Worm (Caenorhabditis elegans) whole organism, L3 larva: ENCODE results near the gene rpl-11.2.

Experiments used
- ceh-16 ChIP-seq: sonication (generic microtip); optimal IDR thresholded peaks from 2 replicates; lab custom pipeline; 2017; ENCODE audit warnings: missing biosample characterization, missing genetic modification characterization
- elt-3 ChIP-seq, 3 experiments: fragments of 150-350 bp in 1 of 3; sonication (generic microtip) in 2 of 3; optimal IDR thresholded peaks; 2 replicates in 2 of 3; 4 replicates in 1 of 3; lab custom pipeline; 2014 to 2017; ENCODE audit warnings: missing biosample characterization in 3 of 3, missing genetic modification characterization in 3 of 3
- fkh-10 ChIP-seq: sonication (generic microtip); optimal IDR thresholded peaks from 2 replicates; lab custom pipeline; 2017; ENCODE audit warnings: missing biosample characterization, missing genetic modification reagents, missing genetic modification characterization
- fos-1 ChIP-seq: fragments of 150-350 bp; optimal IDR thresholded peaks from 2 replicates; lab custom pipeline; 2014; ENCODE audit warnings: missing biosample characterization, missing genetic modification characterization
- mdl-1 ChIP-seq: fragments of 150-350 bp; optimal IDR thresholded peaks from 2 replicates; lab custom pipeline; 2014; ENCODE audit warnings: missing biosample characterization, missing genetic modification characterization
- unc-39 ChIP-seq: sonication (generic microtip); optimal IDR thresholded peaks from 4 replicates; lab custom pipeline; 2017; ENCODE audit warnings: missing biosample characterization, missing genetic modification characterization
- ztf-11 ChIP-seq: fragments of 150-350 bp; optimal IDR thresholded peaks from 2 replicates; lab custom pipeline; 2014; ENCODE audit warnings: missing biosample characterization, missing genetic modification characterization
- ztf-4 ChIP-seq: fragments of 150-350 bp; optimal IDR thresholded peaks from 2 replicates; lab custom pipeline; 2014; ENCODE audit warnings: missing biosample characterization, missing genetic modification characterization

ce11 chrX:2266366-2266765, 23.9 kb upstream of the rpl-11.2 start:
- TF ChIP-seq ztf-11 (no peak), fos-1 (tag; lab: Kevin White, UChicago) (no peak), unc-39 (no peak), elt-3 (tag; optimal IDR thresholded peaks at IDR 0.05; lab: Kevin White, UChicago) (no peak), mdl-1 (no peak), fkh-10 (no peak), ztf-4 (tag; lab: Kevin White, UChicago) (no peak), ceh-16 (tag; lab: Kevin White, UChicago) (no peak)
